Fruit fly (Drosophila melanogaster) whole organism, prepupa: Measurements from ENCODE around the gene P5CDh2.

Source experiments
- CG11902 ChIP-seq: fragments of 200-800 bp; sonication (Bioruptor generic); optimal IDR thresholded peaks from 3 replicates; lab custom pipeline; 2016; ENCODE audit warnings: missing biosample characterization, missing genetic modification characterization
- CG6792 ChIP-seq: fragments of 200-800 bp; sonication (Bioruptor generic); optimal IDR thresholded peaks from 3 replicates; lab custom pipeline; 2016; ENCODE audit warnings: missing biosample characterization, missing genetic modification characterization
- CG6808 ChIP-seq: fragments of 200-800 bp; sonication (Bioruptor generic); optimal IDR thresholded peaks from 3 replicates; lab custom pipeline; 2017; ENCODE audit warnings: missing biosample characterization, missing genetic modification characterization, mild to moderate bottlenecking, moderate library complexity, missing genetic modification reagents
- CG6854 ChIP-seq: fragments of 200-800 bp; sonication (Bioruptor generic); optimal IDR thresholded peaks from 2 replicates; lab custom pipeline; 2017; ENCODE audit warnings: missing biosample characterization, mild to moderate bottlenecking, missing genetic modification characterization
- fd59A ChIP-seq: fragments of 200-800 bp; sonication (Bioruptor generic); optimal IDR thresholded peaks from 2 replicates; lab custom pipeline; 2017; ENCODE audit warnings: missing biosample characterization, mild to moderate bottlenecking, missing genetic modification characterization, missing genetic modification reagents
- ss ChIP-seq, 2 experiments: fragments of 200-800 bp; sonication (Bioruptor generic); optimal IDR thresholded peaks; 2 replicates in 1 of 2; 3 replicates in 1 of 2; lab custom pipeline; 2017 to 2018; ENCODE audit warnings: mild to moderate bottlenecking in 2 of 2, missing biosample characterization in 2 of 2, missing genetic modification characterization in 2 of 2, moderate library complexity in 1 of 2

- no peak for TF ChIP-seq CG6808 (GFP tag; lab: Kevin White, UChicago)
- no peak for TF ChIP-seq ss (GFP tag; optimal IDR thresholded peaks at IDR 0.05; lab: Kevin White, UChicago)
- TF ChIP-seq fd59A (GFP tag; lab: Kevin White, UChicago): no peak
- TF ChIP-seq CG6854 (GFP tag; lab: Kevin White, UChicago): no peak
- no peak for TF ChIP-seq CG11902 (GFP tag; lab: Kevin White, UChicago)
- TF ChIP-seq CG6792: no peak
Observed at dm6 chr3R:21877636-21878035, at the start of gene P5CDh2.
